Fruit fly (Drosophila melanogaster): ENCODE results near the gene CG46309.

DNA sequence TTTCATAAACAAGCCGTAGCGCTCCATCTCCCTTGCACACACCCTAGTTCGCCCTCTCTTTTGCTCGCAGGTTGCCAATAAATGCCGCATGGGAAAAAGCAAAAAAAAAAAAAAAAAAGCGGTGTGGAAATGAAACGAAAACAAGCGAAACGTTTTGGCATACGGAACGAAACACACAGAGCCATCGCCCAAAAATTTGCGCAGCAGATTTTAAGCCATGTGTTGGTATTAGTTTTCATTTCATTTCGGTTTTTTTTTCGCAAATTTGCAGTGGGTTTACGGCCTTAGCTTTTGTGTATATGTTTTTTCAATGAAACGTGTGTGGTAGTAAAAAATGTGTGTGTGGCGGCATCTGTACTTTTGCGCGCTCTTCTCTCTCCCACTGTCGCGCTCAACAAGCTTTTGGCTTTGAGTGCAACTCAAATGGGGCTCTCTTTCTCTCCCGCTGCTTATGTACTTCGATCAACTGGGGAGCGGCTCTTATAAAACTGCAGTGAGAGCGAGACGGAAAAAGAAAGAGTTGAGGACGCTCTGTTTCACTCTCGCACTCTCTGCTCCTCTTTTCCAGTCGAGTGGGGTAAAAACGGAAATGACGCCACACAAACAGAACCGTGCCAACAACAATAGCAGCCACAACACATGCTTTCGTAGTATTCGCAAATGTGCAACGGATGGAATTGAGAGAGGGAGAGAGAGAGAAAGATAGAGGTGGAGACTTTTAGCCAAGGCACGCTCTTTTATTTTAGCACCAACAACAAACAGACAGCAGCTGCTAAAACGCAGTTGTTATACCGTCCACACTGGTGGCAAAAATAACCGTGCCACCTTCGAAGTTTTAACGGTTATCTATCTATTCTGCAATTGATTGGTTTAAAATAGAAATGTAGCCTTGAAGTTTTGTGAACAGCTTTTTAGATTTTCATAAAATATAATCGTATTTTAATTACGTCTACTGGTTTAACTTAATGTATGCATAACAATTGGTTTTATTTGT lies 33.0 kb upstream of the CG46309 start:
- TF ChIP-seq CG7101 (tag; optimal IDR thresholded peaks at IDR 0.05) (peak; percentile 70), bab1 (GFP tag; optimal IDR thresholded peaks at IDR 0.05) (peak; percentile 76), Crg-1 (GFP tag; optimal IDR thresholded peaks at IDR 0.05) (peak; percentile 54), CG5204 (GFP tag; optimal IDR thresholded peaks at IDR 0.05) (peak; percentile 77), tj (GFP tag; optimal IDR thresholded peaks at IDR 0.05) (peak; percentile 42)
